Fruit fly (Drosophila melanogaster) whole organism, embryonic: ENCODE results near the gene Cdc5.

ENCODE experiments used
- CG10274 ChIP-seq: fragments of 200-800 bp; sonication (Bioruptor generic); optimal IDR thresholded peaks from 3 replicates; lab custom pipeline; 2017; ENCODE audit warnings: missing biosample characterization, mild to moderate bottlenecking, missing genetic modification characterization
- CG11398 ChIP-seq: fragments of 200-800 bp; sonication (Bioruptor generic); optimal IDR thresholded peaks from 2 replicates; lab custom pipeline; 2016; ENCODE audit warnings: missing biosample characterization, missing genetic modification characterization
- CG1233 ChIP-seq: fragments of 200-800 bp; sonication (Bioruptor generic); optimal IDR thresholded peaks from 4 replicates; lab custom pipeline; 2018; ENCODE audit warnings: missing biosample characterization, mild to moderate bottlenecking, missing genetic modification characterization
- CG13424 ChIP-seq: fragments of 200-800 bp; sonication (Bioruptor generic); optimal IDR thresholded peaks from 2 replicates; lab custom pipeline; 2019; ENCODE audit warnings: missing biosample characterization, mild to moderate bottlenecking, missing genetic modification characterization, moderate library complexity
- CG14667 ChIP-seq: fragments of 200-800 bp; sonication (Bioruptor generic); IDR thresholded peaks from 2 replicates; pipeline ENCODE4 v1.3.6; 2022; ENCODE audit warnings: missing biosample characterization, missing genetic modification characterization
- CG15269 ChIP-seq: fragments of 200-800 bp; sonication (Bioruptor generic); optimal IDR thresholded peaks from 2 replicates; lab custom pipeline; 2018; ENCODE audit warnings: missing biosample characterization, mild to moderate bottlenecking, missing genetic modification characterization, moderate library complexity
- CG15479 ChIP-seq: fragments of 200-800 bp; sonication (Bioruptor generic); optimal IDR thresholded peaks from 3 replicates; lab custom pipeline; 2019; ENCODE audit warnings: missing biosample characterization, mild to moderate bottlenecking, missing genetic modification characterization, moderate library complexity
- CG16863 ChIP-seq: fragments of 200-800 bp; sonication (Bioruptor generic); optimal IDR thresholded peaks from 3 replicates; lab custom pipeline; 2016; ENCODE audit warnings: missing biosample characterization, missing genetic modification characterization
- CG17186 ChIP-seq: fragments of 200-800 bp; sonication (Bioruptor generic); optimal IDR thresholded peaks from 3 replicates; lab custom pipeline; 2017; ENCODE audit warnings: missing biosample characterization, missing genetic modification reagents, missing genetic modification characterization
- CG17385 ChIP-seq: fragments of 200-800 bp; sonication (Bioruptor generic); optimal IDR thresholded peaks from 3 replicates; lab custom pipeline; 2018; ENCODE audit warnings: missing biosample characterization, mild to moderate bottlenecking, missing genetic modification characterization
- CG3065 ChIP-seq: fragments of 200-800 bp; sonication (Bioruptor generic); optimal IDR thresholded peaks from 2 replicates; lab custom pipeline; 2016; ENCODE audit warnings: missing biosample characterization, missing genetic modification characterization
- CG33213 ChIP-seq: fragments of 200-800 bp; sonication (Bioruptor generic); optimal IDR thresholded peaks from 3 replicates; lab custom pipeline; 2016; ENCODE audit warnings: missing biosample characterization, missing genetic modification characterization
- CG4282 ChIP-seq: fragments of 200-800 bp; sonication (Bioruptor generic); optimal IDR thresholded peaks from 2 replicates; lab custom pipeline; 2016; ENCODE audit warnings: missing biosample characterization, missing genetic modification characterization
- CG7928 ChIP-seq: fragments of 200-800 bp; sonication (Bioruptor generic); optimal IDR thresholded peaks from 2 replicates; lab custom pipeline; 2017; ENCODE audit warnings: missing biosample characterization, mild to moderate bottlenecking, missing genetic modification characterization
- CTCF ChIP-seq: fragments of 200-800 bp; sonication (Bioruptor generic); optimal IDR thresholded peaks from 2 replicates; lab custom pipeline; 2017; ENCODE audit warnings: missing biosample characterization, mild to moderate bottlenecking, missing genetic modification characterization, moderate library complexity
- D19A ChIP-seq: fragments of 200-800 bp; optimal IDR thresholded peaks from 3 replicates; lab custom pipeline; 2019; ENCODE audit warnings: missing biosample characterization, mild to moderate bottlenecking, missing genetic modification characterization, moderate library complexity
- Deaf1 ChIP-seq: fragments of 200-800 bp; optimal IDR thresholded peaks from 3 replicates; lab custom pipeline; 2019; ENCODE audit warnings: missing biosample characterization, mild to moderate bottlenecking, missing genetic modification characterization, moderate library complexity
- Fer1 ChIP-seq: fragments of 200-800 bp; sonication (Bioruptor generic); optimal IDR thresholded peaks from 2 replicates; lab custom pipeline; 2017; ENCODE audit warnings: missing biosample characterization, mild to moderate bottlenecking, missing genetic modification characterization
- HLH4C ChIP-seq: fragments of 200-800 bp; sonication (Bioruptor generic); IDR thresholded peaks from 3 replicates; pipeline ENCODE4 v1.3.6; 2022; ENCODE audit warnings: missing biosample characterization, missing genetic modification characterization; ENCODE audit not compliant: partially characterized antibody
- Hsf ChIP-seq: fragments of 200-800 bp; sonication (Bioruptor generic); optimal IDR thresholded peaks from 3 replicates; lab custom pipeline; 2016; ENCODE audit warnings: missing biosample characterization, missing genetic modification characterization
- Lpt ChIP-seq: fragments of >200 bp; optimal IDR thresholded peaks from 2 replicates; lab custom pipeline; 2018; ENCODE audit warnings: missing biosample characterization, missing genetic modification characterization
- MESR4 ChIP-seq: fragments of 200-800 bp; sonication (Bioruptor generic); optimal IDR thresholded peaks from 2 replicates; lab custom pipeline; 2018; ENCODE audit warnings: missing biosample characterization, mild to moderate bottlenecking, missing genetic modification characterization, moderate library complexity
- MTF-1 ChIP-seq: fragments of 200-800 bp; sonication (Bioruptor generic); optimal IDR thresholded peaks from 2 replicates; lab custom pipeline; 2018; ENCODE audit warnings: missing biosample characterization, mild to moderate bottlenecking, missing genetic modification characterization, borderline replicate concordance
- Mes4 ChIP-seq: fragments of 200-800 bp; sonication (Bioruptor generic); optimal IDR thresholded peaks from 2 replicates; lab custom pipeline; 2016; ENCODE audit warnings: missing biosample characterization, missing genetic modification characterization
- NC2α ChIP-seq: fragments of 200-800 bp; sonication (Bioruptor generic); optimal IDR thresholded peaks from 2 replicates; lab custom pipeline; 2016; ENCODE audit warnings: missing biosample characterization, missing genetic modification characterization
- Oli ChIP-seq: fragments of 200-800 bp; sonication (Bioruptor generic); optimal IDR thresholded peaks from 2 replicates; lab custom pipeline; 2018; ENCODE audit warnings: missing biosample characterization, mild to moderate bottlenecking, missing genetic modification characterization, moderate library complexity
- Rfx ChIP-seq: fragments of 200-800 bp; sonication (Bioruptor generic); IDR thresholded peaks from 2 replicates; pipeline ENCODE4 v1.3.6; 2022; ENCODE audit warnings: missing biosample characterization, missing genetic modification characterization
- Side ChIP-seq: fragments of 200-800 bp; sonication (Bioruptor generic); optimal IDR thresholded peaks from 2 replicates; lab custom pipeline; 2016; ENCODE audit warnings: missing biosample characterization, missing genetic modification characterization
- ash1 ChIP-seq: fragments of 200-800 bp; sonication (Bioruptor generic); optimal IDR thresholded peaks from 2 replicates; lab custom pipeline; 2018; ENCODE audit warnings: missing biosample characterization, mild to moderate bottlenecking, missing genetic modification characterization
- bcd ChIP-seq: fragments of 200-800 bp; sonication (Bioruptor generic); optimal IDR thresholded peaks from 2 replicates; lab custom pipeline; 2017; ENCODE audit warnings: missing biosample characterization, mild to moderate bottlenecking, missing genetic modification characterization
- cas ChIP-seq: fragments of 200-800 bp; sonication (Bioruptor generic); IDR thresholded peaks from 2 replicates; pipeline ENCODE4 v1.3.6; 2022; ENCODE audit warnings: missing biosample characterization, missing genetic modification characterization
- dati ChIP-seq: fragments of 200-800 bp; sonication (Bioruptor generic); IDR thresholded peaks from 2 replicates; pipeline ENCODE4 v1.3.6; 2022; ENCODE audit warnings: missing biosample characterization, missing genetic modification characterization
- esg ChIP-seq: fragments of 200-800 bp; sonication (Bioruptor generic); conservative IDR thresholded peaks from 2 replicates; pipeline ENCODE4 v1.3.6; 2022; ENCODE audit warnings: missing biosample characterization, missing genetic modification characterization
- gcm2 ChIP-seq: fragments of 200-800 bp; sonication (Bioruptor generic); optimal IDR thresholded peaks from 2 replicates; lab custom pipeline; 2016; ENCODE audit warnings: missing biosample characterization, missing genetic modification characterization
- gt ChIP-seq: fragments of 200-800 bp; sonication (Bioruptor generic); IDR thresholded peaks from 2 replicates; pipeline ENCODE4 v1.3.6; 2022; ENCODE audit warnings: missing biosample characterization, missing genetic modification characterization
- pros ChIP-seq: fragments of 200-800 bp; sonication (Bioruptor generic); optimal IDR thresholded peaks from 3 replicates; lab custom pipeline; 2019; ENCODE audit warnings: missing biosample characterization, mild to moderate bottlenecking, missing genetic modification characterization, moderate library complexity
- pzg ChIP-seq: fragments of 200-800 bp; sonication (Bioruptor generic); optimal IDR thresholded peaks from 3 replicates; lab custom pipeline; 2018; ENCODE audit warnings: missing biosample characterization, mild to moderate bottlenecking, missing genetic modification characterization, moderate library complexity
- run ChIP-seq: fragments of 200-800 bp; sonication (Bioruptor generic); optimal IDR thresholded peaks from 3 replicates; lab custom pipeline; 2018; ENCODE audit warnings: missing biosample characterization, mild to moderate bottlenecking, missing genetic modification characterization
- sens ChIP-seq: fragments of 200-800 bp; sonication (Bioruptor generic); peaks from one replicate; lab custom pipeline; 2016; ENCODE audit warnings: missing biosample characterization, missing genetic modification characterization
- so ChIP-seq: fragments of 200-800 bp; sonication (Bioruptor generic); IDR thresholded peaks from 3 replicates; pipeline ENCODE4 v1.3.6; 2022; ENCODE audit warnings: missing biosample characterization, missing genetic modification characterization
- sqz ChIP-seq: fragments of 200-800 bp; sonication (Bioruptor generic); optimal IDR thresholded peaks from 3 replicates; lab custom pipeline; 2018; ENCODE audit warnings: missing biosample characterization, mild to moderate bottlenecking, missing genetic modification characterization
- tll ChIP-seq, 2 experiments: fragments of 200-800 bp in 1 of 2; fragments of >200 bp in 1 of 2; sonication (Bioruptor generic) in 1 of 2; optimal IDR thresholded peaks; 2 replicates each; lab custom pipeline; 2017 to 2019; ENCODE audit warnings: missing biosample characterization in 2 of 2, missing genetic modification characterization in 2 of 2, mild to moderate bottlenecking in 1 of 2, moderate library complexity in 1 of 2
- zen ChIP-seq: fragments of 200-800 bp; sonication (Bioruptor generic); optimal IDR thresholded peaks from 3 replicates; lab custom pipeline; 2018; ENCODE audit warnings: missing biosample characterization, mild to moderate bottlenecking, missing genetic modification characterization, moderate library complexity

Gene Cdc5

DNA sequence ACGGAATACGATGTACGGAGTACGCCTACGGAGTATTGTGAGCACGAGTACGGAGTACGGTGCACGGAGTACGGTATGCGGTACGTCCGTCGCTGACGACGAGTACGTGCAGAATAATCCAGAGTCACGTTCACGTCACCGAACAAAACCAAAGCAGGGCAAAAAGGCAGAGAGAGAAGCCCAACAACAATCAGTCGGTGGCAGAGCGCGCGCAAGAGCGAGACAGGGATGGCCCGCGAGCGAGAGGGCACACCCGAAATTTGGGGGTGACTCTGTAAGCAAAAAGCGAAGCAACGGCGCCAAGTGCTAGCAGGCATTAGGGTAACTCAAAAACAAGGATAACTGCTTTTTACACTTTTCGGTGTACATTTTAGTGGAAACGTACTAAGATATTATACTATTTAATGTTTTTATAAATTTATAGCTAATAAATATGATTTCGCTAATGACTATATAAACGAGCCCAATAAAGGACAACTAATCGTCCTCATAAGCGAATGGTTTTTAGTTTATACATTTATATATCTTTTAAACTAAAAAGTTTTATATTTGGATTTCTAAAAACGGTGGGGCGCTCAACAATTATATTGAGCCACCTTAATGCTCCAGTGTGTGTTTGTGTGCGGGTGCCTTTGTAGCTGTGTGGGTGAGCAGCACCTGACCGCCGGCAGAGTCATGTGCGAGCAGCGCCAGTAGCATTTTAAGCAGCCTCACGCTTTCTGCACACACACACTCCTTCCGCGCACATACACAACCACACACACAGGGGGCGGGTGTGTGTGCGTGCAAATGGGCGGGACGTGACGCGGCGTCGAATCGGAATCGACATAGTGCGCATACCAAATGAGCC is 16.3 kb upstream of the Cdc5 start (continued):
- TF ChIP-seq tll (GFP tag; optimal IDR thresholded peaks at IDR 0.05; lab: Kevin White, UChicago) (no peak), sqz (GFP tag; lab: Kevin White, UChicago) (peak; percentile 78), Hsf (GFP tag; lab: Kevin White, UChicago) (peak; percentile 46), CG13424 (tag; lab: Kevin White, UChicago) (peak; percentile 96), CG3065 (GFP tag; lab: Kevin White, UChicago) (peak; percentile 21), CG11398 (GFP tag; lab: Kevin White, UChicago) (no peak), D19A (tag; lab: Kevin White, UChicago) (peak; percentile 89), CG7928 (GFP tag; lab: Kevin White, UChicago) (peak; percentile 64), Rfx (GFP tag; lab: Robert Waterston, UW) (peak; percentile 79), Mes4 (no peak), so (peak; percentile 88), cas (GFP tag; lab: Robert Waterston, UW) (peak; percentile 27; the same call in 1 of the 2 replicates), dati (GFP tag; lab: Robert Waterston, UW) (no peak)

dm6 chr3L:375672-376071 is 14.5 kb upstream of the Cdc5 start:
- TF ChIP-seq pros (GFP tag; lab: Kevin White, UChicago) = peak; percentile 78
- TF ChIP-seq Deaf1 = peak; percentile 55
- TF ChIP-seq Lpt (GFP tag; lab: Kevin White, UChicago) = no peak
- TF ChIP-seq CG15269 = peak; percentile 31

DNA sequence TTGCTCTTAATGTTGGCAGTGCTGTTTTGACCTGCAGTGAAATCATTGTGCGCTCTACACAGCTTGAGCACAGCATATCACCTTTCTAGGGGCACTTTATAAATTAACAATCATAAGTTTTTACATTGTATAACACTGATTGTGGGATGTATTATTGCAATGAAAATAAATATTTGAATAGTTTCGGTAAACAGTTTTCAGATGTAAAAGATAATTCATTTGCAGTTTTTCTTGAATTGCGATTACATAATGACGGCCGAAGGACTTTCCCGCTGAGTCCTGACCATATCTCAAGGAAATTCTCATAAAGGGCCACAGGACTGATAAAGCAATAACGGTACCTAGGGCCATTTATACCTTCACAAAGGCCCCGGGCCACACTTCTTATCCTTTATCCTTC is 13.4 kb upstream of the Cdc5 start:
- no peak for TF ChIP-seq pzg (GFP tag; lab: Kevin White, UChicago)
- no peak for TF ChIP-seq Fer1 (GFP tag; lab: Kevin White, UChicago)
- TF ChIP-seq zen = peak; percentile 69
- no peak for TF ChIP-seq CG14667 (GFP tag; lab: Robert Waterston, UW)
- TF ChIP-seq CG1233 = peak; percentile 18
- TF ChIP-seq ash1 (GFP tag; lab: Kevin White, UChicago) = no peak
- TF ChIP-seq CG16863 = no peak
- TF ChIP-seq CG15479 (GFP tag; lab: Kevin White, UChicago) = peak; percentile 86
- TF ChIP-seq run (tag; lab: Kevin White, UChicago) = no peak
- no peak for TF ChIP-seq NC2α (GFP tag; lab: Kevin White, UChicago)
- TF ChIP-seq CG17186 (GFP tag; lab: Kevin White, UChicago) = no peak
- TF ChIP-seq CTCF (GFP tag; lab: Kevin White, UChicago) = no peak
- TF ChIP-seq CG10274 = peak; percentile 55
- no peak for TF ChIP-seq esg (GFP tag; lab: Robert Waterston, UW)
- TF ChIP-seq Oli (tag; lab: Kevin White, UChicago) = no peak
- no peak for TF ChIP-seq CG4282 (GFP tag; lab: Kevin White, UChicago)
- no peak for TF ChIP-seq CG17385 (GFP tag; lab: Kevin White, UChicago)
- TF ChIP-seq gt (GFP tag; lab: Robert Waterston, UW) = no peak
- no peak for TF ChIP-seq MTF-1 (GFP tag; lab: Kevin White, UChicago)
- no peak for TF ChIP-seq HLH4C
- no peak for TF ChIP-seq MESR4 (GFP tag; lab: Kevin White, UChicago)
- no peak for TF ChIP-seq bcd (GFP tag; lab: Kevin White, UChicago)
- no peak for TF ChIP-seq gcm2
- TF ChIP-seq CG15269 = no peak
- peak; percentile 45 for TF ChIP-seq sens (GFP tag; lab: Kevin White, UChicago)
- TF ChIP-seq Side = no peak
- TF ChIP-seq CG33213 (GFP tag; lab: Kevin White, UChicago) = no peak
